Worm (Caenorhabditis elegans): Measurements from ENCODE around the gene pgp-8.

DNA sequence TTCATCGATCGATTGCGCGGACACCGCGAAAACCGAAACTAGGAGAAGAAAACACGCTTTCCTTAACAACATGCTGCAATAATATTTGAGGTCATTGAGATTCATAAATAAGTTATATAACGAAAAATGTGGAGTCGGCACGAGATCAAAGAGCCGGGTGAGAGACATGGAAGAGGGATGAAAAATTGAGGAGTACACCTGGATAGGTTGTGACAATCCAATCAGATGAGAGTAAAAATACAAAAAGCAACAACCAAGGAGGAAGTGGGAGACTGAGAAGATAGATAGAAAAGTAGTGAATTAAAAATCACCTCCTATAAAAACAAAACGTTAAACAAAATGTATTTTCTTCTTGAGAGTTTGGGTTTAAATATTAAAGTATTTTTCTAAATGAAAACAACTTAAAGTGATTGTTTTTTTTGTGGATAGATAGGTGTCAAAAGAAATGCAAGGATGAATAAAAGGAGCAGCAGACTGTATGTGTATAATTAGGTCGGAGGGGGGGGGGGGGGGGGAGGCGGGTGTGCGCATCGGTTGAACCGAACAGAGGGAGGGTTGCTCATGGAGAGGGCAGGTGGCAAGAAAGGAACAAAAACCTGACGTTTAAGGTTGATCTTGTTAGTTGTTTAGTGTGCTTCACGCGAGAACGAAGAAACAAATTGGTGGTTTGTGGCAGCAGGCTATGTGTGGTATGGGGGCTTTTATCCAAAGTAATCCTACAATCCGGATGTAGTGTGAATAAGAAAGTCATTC lies 19.4 kb downstream of the pgp-8 start, which contains the start of gene C05A9.2:
- TF ChIP-seq nhr-42 (GFP tag; IDR thresholded peaks at IDR 0.05) (no peak), nhr-6 (tag; optimal IDR thresholded peaks at IDR 0.05) (no peak), ceh-62 (tag; optimal IDR thresholded peaks at IDR 0.05) (no peak), snpc-4 (tag; optimal IDR thresholded peaks at IDR 0.05) (no peak), ZK546.5 (tag; optimal IDR thresholded peaks at IDR 0.05) (no peak), F10B5.3 (tag; optimal IDR thresholded peaks at IDR 0.05) (no peak)

Measured in whole organism, L4 larva.